Worm (Caenorhabditis elegans): ENCODE results near the gene F53C11.1.

The F53C11.1 gene

ce11 chrV:13744901-13745300 lies 30.7 kb upstream of the F53C11.1 start, which contains the start of gene F35E12.9:
TSS of gene F35E12.9 (minus strand) at chrV:13745127.
- TF ChIP-seq hlh-13 (GFP tag; optimal IDR thresholded peaks at IDR 0.05) (no peak), nhr-11 (tag; optimal IDR thresholded peaks at IDR 0.05) (no peak), elt-2 (tag; optimal IDR thresholded peaks at IDR 0.05) (peak; percentile 29)

ce11 chrV:13748658-13749057 lies 26.9 kb upstream of the F53C11.1 start, which contains the start of gene F35E12.10:
TSS of gene F35E12.10 (minus strand) at chrV:13748758.
- TF ChIP-seq pax-1 (tag; optimal IDR thresholded peaks at IDR 0.05) (no peak), pqm-1 (tag; optimal IDR thresholded peaks at IDR 0.05) (no peak), unc-86 (tag; optimal IDR thresholded peaks at IDR 0.05) (no peak), ceh-18 (tag; optimal IDR thresholded peaks at IDR 0.05) (no peak), C38D4.7 (GFP tag; optimal IDR thresholded peaks at IDR 0.05) (no peak), K02D7.2 (tag; optimal IDR thresholded peaks at IDR 0.05) (no peak), syd-9 (tag; optimal IDR thresholded peaks at IDR 0.05) (no peak)

- TF ChIP-seq elt-4 (tag; optimal IDR thresholded peaks at IDR 0.05) (no peak), dmd-4 (tag; optimal IDR thresholded peaks at IDR 0.05; ENCODE audit: borderline replicate concordance) (no peak), ama-1 (optimal IDR thresholded peaks at IDR 0.05) (no peak), ceh-9 (tag; optimal IDR thresholded peaks at IDR 0.05) (no peak), npax-4 (tag; optimal IDR thresholded peaks at IDR 0.05) (no peak), C38D4.7 (GFP tag; optimal IDR thresholded peaks at IDR 0.05) (no peak), fax-1 (tag; optimal IDR thresholded peaks at IDR 0.05) (no peak), ttx-3 (tag; optimal IDR thresholded peaks at IDR 0.05) (no peak), rnt-1 (tag; optimal IDR thresholded peaks at IDR 0.05) (no peak), pha-4 (tag; optimal IDR thresholded peaks at IDR 0.05) (no peak), ztf-16 (tag; optimal IDR thresholded peaks at IDR 0.05) (no peak), dve-1 (tag; optimal IDR thresholded peaks at IDR 0.05) (no peak)
These were observed 23.8 kb upstream of the F53C11.1 start, which contains the start of gene cld-9 for ce11 chrV:13751811-13752210. TSS of gene cld-9 (minus strand) at chrV:13751891.

ce11 chrV:13753481-13753880 lies 22.1 kb upstream of the F53C11.1 start, which contains the start of gene F20G2.1:
TSS of gene F20G2.1 (minus strand) at chrV:13753581.
- TF ChIP-seq pros-1 (tag; optimal IDR thresholded peaks at IDR 0.05): no peak
- no peak for TF ChIP-seq unc-42 (tag; optimal IDR thresholded peaks at IDR 0.05)
- no peak for TF ChIP-seq hlh-15 (tag; optimal IDR thresholded peaks at IDR 0.05)
- TF ChIP-seq ref-2 (tag; optimal IDR thresholded peaks at IDR 0.05): no peak
- no peak for TF ChIP-seq ceh-9 (tag; optimal IDR thresholded peaks at IDR 0.05)
- no peak for TF ChIP-seq C38D4.7 (GFP tag; optimal IDR thresholded peaks at IDR 0.05)
- no peak for TF ChIP-seq syd-9 (tag; optimal IDR thresholded peaks at IDR 0.05)

- TF ChIP-seq ceh-30 (tag; optimal IDR thresholded peaks at IDR 0.05): no peak
- TF ChIP-seq ceh-14 (tag; optimal IDR thresholded peaks at IDR 0.05): no peak
- TF ChIP-seq nfya-1 (tag; optimal IDR thresholded peaks at IDR 0.05): no peak
- no peak for TF ChIP-seq unc-86 (tag; optimal IDR thresholded peaks at IDR 0.05)
- TF ChIP-seq C38D4.7 (GFP tag; optimal IDR thresholded peaks at IDR 0.05): no peak
- no peak for TF ChIP-seq gmeb-2 (tag; optimal IDR thresholded peaks at IDR 0.05)
- no peak for TF ChIP-seq hlh-6 (tag; optimal IDR thresholded peaks at IDR 0.05)
- no peak for TF ChIP-seq mec-3 (tag; optimal IDR thresholded peaks at IDR 0.05; ENCODE audit: borderline replicate concordance)
- TF ChIP-seq ets-4 (tag; optimal IDR thresholded peaks at IDR 0.05): no peak
- TF ChIP-seq T23F11.4 (GFP tag; optimal IDR thresholded peaks at IDR 0.05): no peak
- no peak for TF ChIP-seq rnt-1 (tag; optimal IDR thresholded peaks at IDR 0.05)
- no peak for TF ChIP-seq zip-5 (tag; optimal IDR thresholded peaks at IDR 0.05)
- TF ChIP-seq pha-2 (tag; optimal IDR thresholded peaks at IDR 0.05): no peak
- TF ChIP-seq ceh-34 (tag; optimal IDR thresholded peaks at IDR 0.05): no peak
- TF ChIP-seq tbx-7 (tag; optimal IDR thresholded peaks at IDR 0.05): no peak
- no peak for TF ChIP-seq ceh-31 (tag; optimal IDR thresholded peaks at IDR 0.05)
- no peak for TF ChIP-seq elt-4 (tag; optimal IDR thresholded peaks at IDR 0.05)
These were observed 19.1 kb upstream of the F53C11.1 start, which contains the start of gene F20G2.2 for ce11 chrV:13756359-13757091. TSS of gene F20G2.2 (minus strand) at chrV:13756409.

Data from whole organism, late embryonic.